Worm (Caenorhabditis elegans) whole organism, midembryonic: Measurements from ENCODE around the gene nhr-5.

ENCODE experiments used
- T22C8.4 ChIP-seq: fragments of 200-800 bp; sonication (Bioruptor generic); IDR thresholded peaks from 2 replicates; pipeline ENCODE4 v1.3.6; 2022; ENCODE audit warnings: missing genetic modification characterization, missing compliant biosample characterization
- cog-1 ChIP-seq: sonication (generic microtip); optimal IDR thresholded peaks from 2 replicates; lab custom pipeline; 2016; ENCODE audit warnings: missing genetic modification characterization, missing compliant biosample characterization
- flt-1 ChIP-seq: fragments of 200-800 bp; sonication (Bioruptor generic); IDR thresholded peaks from 2 replicates; pipeline ENCODE4 v1.3.6; 2022; ENCODE audit warnings: missing genetic modification characterization, missing compliant biosample characterization
- klf-2 ChIP-seq: fragments of 200-800 bp; sonication (Bioruptor generic); conservative IDR thresholded peaks from 2 replicates; pipeline ENCODE4 v1.3.6; 2022; ENCODE audit warnings: missing genetic modification reagents, missing genetic modification characterization, missing compliant biosample characterization
- med-1 ChIP-seq: sonication (generic microtip); optimal IDR thresholded peaks from 2 replicates; lab custom pipeline; 2017; ENCODE audit warnings: missing genetic modification characterization, mild to moderate bottlenecking, missing compliant biosample characterization, antibody characterized with exemption, missing genetic modification reagents; ENCODE audit not compliant: insufficient read depth
- ref-1 ChIP-seq: fragments of 200-800 bp; sonication (Bioruptor generic); conservative IDR thresholded peaks from 2 replicates; pipeline ENCODE4 v1.3.6; 2022; ENCODE audit warnings: missing genetic modification reagents, missing genetic modification characterization, missing compliant biosample characterization
- tab-1 ChIP-seq: fragments of 200-800 bp; sonication (Bioruptor generic); IDR thresholded peaks from 2 replicates; pipeline ENCODE4 v1.3.6; 2022; ENCODE audit warnings: missing genetic modification characterization, missing compliant biosample characterization
- ztf-29 ChIP-seq: fragments of 200-800 bp; sonication (Bioruptor generic); IDR thresholded peaks from 2 replicates; pipeline ENCODE4 v1.3.6; 2022; ENCODE audit warnings: missing genetic modification reagents, missing genetic modification characterization, missing compliant biosample characterization

DNA sequence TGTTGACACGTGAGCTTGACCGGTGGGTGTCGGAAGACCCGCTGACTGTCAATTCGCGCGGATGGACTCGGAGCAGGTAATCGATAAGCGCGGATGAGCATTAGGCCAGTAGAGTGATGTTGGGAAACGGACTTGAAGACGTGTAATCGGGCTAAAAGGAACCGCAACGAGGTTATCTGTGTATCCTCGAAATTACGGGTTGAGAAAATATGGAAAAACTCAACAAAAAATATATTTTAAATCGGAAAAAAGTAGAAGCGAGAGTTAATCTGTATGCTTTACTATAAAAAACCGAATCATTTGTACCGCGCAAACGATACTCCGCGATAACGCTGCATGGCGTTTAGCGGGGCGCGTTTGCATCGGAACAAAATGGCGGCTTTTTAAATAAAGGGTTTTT, 9.2 kb upstream of the nhr-5 start, which contains the start of gene Y73F8A.1159:
- TF ChIP-seq T22C8.4 (GFP tag; lab: Robert Waterston, UW): no peak
- TF ChIP-seq tab-1: no peak
- no peak for TF ChIP-seq med-1 (GFP tag; lab: Kevin White, UChicago)
- TF ChIP-seq cog-1 (tag; lab: Kevin White, UChicago): no peak
- no peak for TF ChIP-seq klf-2
- TF ChIP-seq flt-1 (GFP tag; lab: Robert Waterston, UW): no peak
- no peak for TF ChIP-seq ztf-29 (GFP tag; lab: Robert Waterston, UW)
- no peak for TF ChIP-seq ref-1
